Fruit fly (Drosophila melanogaster) whole organism, prepupa: ENCODE measurements around the gene Ctr1B.

ENCODE experiments used
- Blimp-1 ChIP-seq: fragments of 200-800 bp; sonication (Bioruptor generic); optimal IDR thresholded peaks from 3 replicates; lab custom pipeline; 2017; ENCODE audit warnings: missing biosample characterization, missing genetic modification characterization, mild to moderate bottlenecking, moderate library complexity, missing genetic modification reagents
- CG16779 ChIP-seq: fragments of 200-800 bp; sonication (Bioruptor generic); optimal IDR thresholded peaks from 3 replicates; lab custom pipeline; 2017; ENCODE audit warnings: missing biosample characterization, mild to moderate bottlenecking, missing genetic modification characterization
- CG6854 ChIP-seq: fragments of 200-800 bp; sonication (Bioruptor generic); optimal IDR thresholded peaks from 2 replicates; lab custom pipeline; 2017; ENCODE audit warnings: missing biosample characterization, mild to moderate bottlenecking, missing genetic modification characterization
- CG9139 ChIP-seq: fragments of 200-800 bp; sonication (Bioruptor generic); optimal IDR thresholded peaks from 3 replicates; lab custom pipeline; 2017; ENCODE audit warnings: missing biosample characterization, mild to moderate bottlenecking, missing genetic modification characterization
- dsx ChIP-seq: fragments of 200-800 bp; optimal IDR thresholded peaks from 3 replicates; lab custom pipeline; 2019; ENCODE audit warnings: missing biosample characterization, mild to moderate bottlenecking, missing genetic modification characterization, moderate library complexity; ENCODE audit not compliant: poor library complexity, severe bottlenecking

DNA sequence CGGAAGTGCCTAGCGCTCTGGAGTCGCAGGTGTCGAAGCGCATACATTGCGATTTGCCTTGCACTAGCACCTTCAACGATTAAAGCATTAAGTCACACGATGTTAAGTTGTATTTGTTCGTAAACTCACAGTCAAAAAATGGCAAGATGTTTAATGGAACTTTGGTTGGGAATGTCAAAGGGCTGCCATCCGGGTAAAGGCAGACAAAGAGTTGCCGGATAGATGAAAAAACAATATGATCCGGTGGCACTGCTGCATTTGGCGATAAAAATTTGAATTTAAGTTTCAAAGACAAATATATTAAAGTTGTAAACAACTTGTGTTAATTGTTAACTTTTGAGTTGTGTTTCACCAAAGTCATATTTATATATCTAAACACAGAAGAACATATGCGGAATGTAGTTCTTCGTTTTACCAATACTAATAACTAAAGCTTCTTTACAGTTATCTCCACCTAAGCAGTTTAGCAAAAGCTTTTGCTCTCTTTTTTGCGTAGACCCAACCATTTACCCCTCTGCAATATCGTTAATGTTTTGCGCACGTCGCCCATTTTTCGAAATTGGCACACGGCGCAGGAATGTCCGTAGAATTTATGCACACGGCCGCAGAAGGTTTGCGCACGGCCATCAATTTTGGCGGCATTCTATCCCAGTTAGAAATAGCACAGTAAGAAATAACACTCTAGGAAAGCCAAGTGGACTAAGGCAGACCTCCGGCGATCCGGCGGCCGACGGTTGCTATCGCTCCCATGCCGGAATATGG lies 887 bp upstream of the Ctr1B start, which contains the start of gene Coq2:
- no peak for TF ChIP-seq CG6854 (GFP tag; lab: Kevin White, UChicago)
- no peak for TF ChIP-seq Blimp-1
- TF ChIP-seq CG9139 (GFP tag; lab: Kevin White, UChicago) = no peak
- no peak for TF ChIP-seq dsx (GFP tag; lab: Kevin White, UChicago)
- TF ChIP-seq CG16779 (tag; lab: Kevin White, UChicago) = no peak
